In the genomic region with DNA sequence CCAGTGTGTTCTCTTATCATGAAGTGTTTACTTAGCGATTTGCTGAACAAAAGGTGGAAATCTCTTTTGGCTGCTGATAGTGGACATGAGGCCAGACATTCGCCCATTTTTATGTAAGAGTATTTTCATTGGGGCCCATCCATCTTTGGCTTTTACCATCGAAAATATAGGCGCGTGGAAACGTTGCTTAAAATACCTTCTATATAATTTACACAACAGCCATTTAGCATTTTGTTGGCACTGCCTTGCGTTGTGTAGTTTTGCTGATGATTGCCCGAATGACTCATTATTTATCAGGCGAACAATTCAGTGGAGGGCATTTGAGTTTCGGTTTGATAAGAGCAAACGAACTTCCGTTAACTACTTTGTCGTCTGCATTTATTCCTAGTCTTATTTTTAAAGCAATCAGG, we compare ENCODE assay signal across 1 fruit fly cellular context.
A peak's percentile ranks its signal among the peaks of the same experiment; 100 is the strongest.
TF ChIP-seq lines count a peak whose summit lies in the region.

No protein-coding gene starts in this region.

TF ChIP-seq in whole organism, embryonic, 481 proteins besides CTCF, POLR2A, EP300 and RAD21 (continued from another document and continues in another):
- TF ChIP-seq Sry-β (GFP tag; optimal IDR thresholded peaks at IDR 0.05; lab: Kevin White, UChicago) (no peak), Ravus (GFP tag; IDR thresholded peaks at IDR 0.05; lab: Robert Waterston, UW) (no peak), CG2116 (GFP tag; optimal IDR thresholded peaks at IDR 0.05; lab: Kevin White, UChicago) (no peak), Xrp1 (GFP tag; IDR thresholded peaks at IDR 0.05; lab: Robert Waterston, UW) (no peak), fu2 (GFP tag; optimal IDR thresholded peaks at IDR 0.05; lab: Kevin White, UChicago) (peak; percentile 31), Hand (GFP tag; optimal IDR thresholded peaks at IDR 0.05; lab: Kevin White, UChicago) (peak; percentile 49), D19A (tag; optimal IDR thresholded peaks at IDR 0.05; lab: Kevin White, UChicago) (peak; percentile 94), H15 (GFP tag; IDR thresholded peaks at IDR 0.05; lab: Robert Waterston, UW) (0 out of 3 replicates have a peak, but pooled peaks have one; percentile 7), CG1792 (GFP tag; optimal IDR thresholded peaks at IDR 0.05; lab: Kevin White, UChicago) (peak; percentile 25), CG13123 (GFP tag; optimal IDR thresholded peaks at IDR 0.05; lab: Kevin White, UChicago) (no peak), CG9876 (GFP tag; optimal IDR thresholded peaks at IDR 0.05; lab: Kevin White, UChicago) (peak; percentile 32), D (optimal IDR thresholded peaks at IDR 0.05; lab: Kevin White, UChicago) (no peak), D (GFP tag; optimal IDR thresholded peaks at IDR 0.05; lab: Kevin White, UChicago) (no peak), Dll (GFP tag; IDR thresholded peaks at IDR 0.05; lab: Robert Waterston, UW; ENCODE audit: partially characterized antibody) (no peak), pb (GFP tag; optimal IDR thresholded peaks at IDR 0.05; lab: Kevin White, UChicago) (no peak), CG18619 (GFP tag; optimal IDR thresholded peaks at IDR 0.05; lab: Kevin White, UChicago) (peak; percentile 53), CG9215 (GFP tag; IDR thresholded peaks at IDR 0.05; lab: Robert Waterston, UW) (no peak), hb (GFP tag; IDR thresholded peaks at IDR 0.05; lab: Robert Waterston, UW; ENCODE audit: partially characterized antibody) (no peak), CG18476 (GFP tag; optimal IDR thresholded peaks at IDR 0.05; lab: Kevin White, UChicago) (no peak), unpg (GFP tag; optimal IDR thresholded peaks at IDR 0.05; lab: Kevin White, UChicago) (peak; percentile 36), Trl (optimal IDR thresholded peaks at IDR 0.05; lab: Kevin White, UChicago) (no peak), Trl (GFP tag; optimal IDR thresholded peaks at IDR 0.05; lab: Kevin White, UChicago) (no peak), Atf6 (GFP tag; IDR thresholded peaks at IDR 0.05; lab: Robert Waterston, UW) (peak; percentile 56), lov (optimal IDR thresholded peaks at IDR 0.05; lab: Kevin White, UChicago) (no peak), lov (GFP tag; IDR thresholded peaks at IDR 0.05; lab: Robert Waterston, UW) (no peak), zen2 (GFP tag; IDR thresholded peaks at IDR 0.05; lab: Robert Waterston, UW; ENCODE audit: partially characterized antibody) (no peak), pho (GFP tag; optimal IDR thresholded peaks at IDR 0.05; lab: Kevin White, UChicago) (peak; percentile 62), Bteb2 (GFP tag; optimal IDR thresholded peaks at IDR 0.05; lab: Kevin White, UChicago) (peak; percentile 52), rib (GFP tag; IDR thresholded peaks at IDR 0.05; lab: Robert Waterston, UW) (no peak), wdn (GFP tag; IDR thresholded peaks at IDR 0.05; lab: Robert Waterston, UW) (0 out of 2 replicates have a peak, but pooled peaks have one; percentile 20), CG12744 (GFP tag; optimal IDR thresholded peaks at IDR 0.05; lab: Kevin White, UChicago) (peak; percentile 3), B-H1 (GFP tag; IDR thresholded peaks at IDR 0.05; lab: Robert Waterston, UW) (no peak), tup (GFP tag; optimal IDR thresholded peaks at IDR 0.05; lab: Kevin White, UChicago) (peak; percentile 36), dimm (GFP tag; IDR thresholded peaks at IDR 0.05; lab: Robert Waterston, UW) (no peak), Lim3 (GFP tag; IDR thresholded peaks at IDR 0.05; lab: Robert Waterston, UW) (0 out of 2 replicates have a peak, but pooled peaks have one; percentile 42), Nf-YC (tag; optimal IDR thresholded peaks at IDR 0.05; lab: Kevin White, UChicago) (no peak), phol (tag; optimal IDR thresholded peaks at IDR 0.05; lab: Kevin White, UChicago) (no peak), tll (GFP tag; optimal IDR thresholded peaks at IDR 0.05; lab: Kevin White, UChicago) (no peak), CG15073 (GFP tag; optimal IDR thresholded peaks at IDR 0.05; lab: Kevin White, UChicago) (no peak), CG9437 (GFP tag; optimal IDR thresholded peaks at IDR 0.05; lab: Kevin White, UChicago) (peak; percentile 9), sisA (GFP tag; IDR thresholded peaks at IDR 0.05; lab: Robert Waterston, UW) (no peak; the same call in 1 of the 2 replicates), CG4360 (GFP tag; IDR thresholded peaks at IDR 0.05; lab: Robert Waterston, UW) (no peak), Xbp1 (GFP tag; optimal IDR thresholded peaks at IDR 0.05; lab: Kevin White, UChicago) (peak; percentile 38), CG15269 (tag; optimal IDR thresholded peaks at IDR 0.05; lab: Kevin White, UChicago) (peak; percentile 66), ro (GFP tag; IDR thresholded peaks at IDR 0.05; lab: Robert Waterston, UW) (no peak), CG33557 (GFP tag; optimal IDR thresholded peaks at IDR 0.05; lab: Kevin White, UChicago) (no peak), wor (GFP tag; IDR thresholded peaks at IDR 0.05; lab: Robert Waterston, UW) (no peak), scrt (GFP tag; optimal IDR thresholded peaks at IDR 0.05; lab: Kevin White, UChicago) (peak; percentile 21), so (GFP tag; IDR thresholded peaks at IDR 0.05; lab: Robert Waterston, UW) (peak; percentile 64; the same call in 2 of the 3 replicates), crp (GFP tag; optimal IDR thresholded peaks at IDR 0.05; lab: Kevin White, UChicago) (no peak), gfzf (GFP tag; optimal IDR thresholded peaks at IDR 0.05; lab: Kevin White, UChicago) (no peak), lmd (GFP tag; IDR thresholded peaks at IDR 0.05; lab: Robert Waterston, UW) (peak; percentile 27; the same call in 1 of the 2 replicates), CG9609 (GFP tag; optimal IDR thresholded peaks at IDR 0.05; lab: Kevin White, UChicago) (peak; percentile 50), CG10979 (tag; optimal IDR thresholded peaks at IDR 0.05; lab: Kevin White, UChicago) (no peak), CG14710 (tag; optimal IDR thresholded peaks at IDR 0.05; lab: Kevin White, UChicago) (no peak), CG31388 (GFP tag; optimal IDR thresholded peaks at IDR 0.05; lab: Kevin White, UChicago) (no peak), CG30403 (GFP tag; optimal IDR thresholded peaks at IDR 0.05; lab: Kevin White, UChicago) (peak; percentile 34), Bdp1 (GFP tag; optimal IDR thresholded peaks at IDR 0.05; lab: Kevin White, UChicago) (peak; percentile 1), crol (GFP tag; IDR thresholded peaks at IDR 0.05; lab: Robert Waterston, UW) (no peak), TFAM (GFP tag; optimal IDR thresholded peaks at IDR 0.05; lab: Kevin White, UChicago) (no peak), CG16863 (GFP tag; optimal IDR thresholded peaks at IDR 0.05; lab: Kevin White, UChicago) (no peak), Doc2 (GFP tag; IDR thresholded peaks at IDR 0.05; lab: Robert Waterston, UW) (no peak), maf-S (GFP tag; optimal IDR thresholded peaks at IDR 0.05; lab: Kevin White, UChicago) (peak; percentile 40), Oli (tag; optimal IDR thresholded peaks at IDR 0.05; lab: Kevin White, UChicago) (peak; percentile 51), klu (GFP tag; IDR thresholded peaks at IDR 0.05; lab: Robert Waterston, UW) (no peak), CG12942 (GFP tag; optimal IDR thresholded peaks at IDR 0.05; lab: Kevin White, UChicago) (peak; percentile 5), CG4854 (GFP tag; optimal IDR thresholded peaks at IDR 0.05; lab: Kevin White, UChicago) (no peak), Aef1 (GFP tag; IDR thresholded peaks at IDR 0.05; lab: Robert Waterston, UW) (peak; percentile 32; the same call in 2 of the 3 replicates), CG10462 (GFP tag; optimal IDR thresholded peaks at IDR 0.05; lab: Kevin White, UChicago) (no peak), CG10147 (GFP tag; optimal IDR thresholded peaks at IDR 0.05; lab: Kevin White, UChicago) (peak; percentile 8), fd64A (GFP tag; optimal IDR thresholded peaks at IDR 0.05; lab: Kevin White, UChicago) (no peak), CG34224 (GFP tag; IDR thresholded peaks at IDR 0.05; lab: Robert Waterston, UW; ENCODE audit: partially characterized antibody) (no peak), jumu (GFP tag; optimal IDR thresholded peaks at IDR 0.05; lab: Kevin White, UChicago) (no peak), stc (GFP tag; IDR thresholded peaks at IDR 0.05; lab: Robert Waterston, UW) (no peak), cad (GFP tag; optimal IDR thresholded peaks at IDR 0.05; lab: Kevin White, UChicago) (no peak), HmgD (GFP tag; optimal IDR thresholded peaks at IDR 0.05; lab: Kevin White, UChicago) (no peak), pita (GFP tag; optimal IDR thresholded peaks at IDR 0.05; lab: Kevin White, UChicago) (no peak), Lhr (GFP tag; optimal IDR thresholded peaks at IDR 0.05; lab: Kevin White, UChicago) (no peak), BtbVII (GFP tag; optimal IDR thresholded peaks at IDR 0.05; lab: Kevin White, UChicago) (no peak), CG8089 (GFP tag; optimal IDR thresholded peaks at IDR 0.05; lab: Kevin White, UChicago) (no peak), Adf1 (GFP tag; IDR thresholded peaks at IDR 0.05; lab: Robert Waterston, UW) (peak; percentile 40), CG18764 (GFP tag; optimal IDR thresholded peaks at IDR 0.05; lab: Kevin White, UChicago) (no peak), exex (tag; optimal IDR thresholded peaks at IDR 0.05; lab: Kevin White, UChicago) (peak; percentile 77), eyg (GFP tag; optimal IDR thresholded peaks at IDR 0.05; lab: Kevin White, UChicago) (no peak), Dad (GFP tag; optimal IDR thresholded peaks at IDR 0.05; lab: Kevin White, UChicago) (no peak), CG4617 (GFP tag; optimal IDR thresholded peaks at IDR 0.05; lab: Kevin White, UChicago; ENCODE audit: borderline replicate concordance) (no peak), D19B (GFP tag; optimal IDR thresholded peaks at IDR 0.05; lab: Kevin White, UChicago) (no peak), hbn (GFP tag; IDR thresholded peaks at IDR 0.05; lab: Robert Waterston, UW; ENCODE audit: partially characterized antibody) (no peak), Sry-δ (GFP tag; optimal IDR thresholded peaks at IDR 0.05; lab: Kevin White, UChicago) (no peak), Hr3 (GFP tag; optimal IDR thresholded peaks at IDR 0.05; lab: Kevin White, UChicago) (no peak), Hey (tag; optimal IDR thresholded peaks at IDR 0.05; lab: Kevin White, UChicago) (peak; percentile 3), Mad (GFP tag; optimal IDR thresholded peaks at IDR 0.05; lab: Kevin White, UChicago) (peak; percentile 8), CG1529 (GFP tag; optimal IDR thresholded peaks at IDR 0.05; lab: Kevin White, UChicago) (no peak), CG32772 (GFP tag; IDR thresholded peaks at IDR 0.05; lab: Robert Waterston, UW) (no peak), nerfin-2 (GFP tag; IDR thresholded peaks at IDR 0.05; lab: Robert Waterston, UW; ENCODE audit: partially characterized antibody) (no peak), cato (GFP tag; optimal IDR thresholded peaks at IDR 0.05; lab: Kevin White, UChicago; ENCODE audit: borderline replicate concordance) (no peak), stwl (tag; optimal IDR thresholded peaks at IDR 0.05; lab: Kevin White, UChicago) (no peak), HLHmδ (GFP tag; optimal IDR thresholded peaks at IDR 0.05; lab: Kevin White, UChicago) (no peak), br (optimal IDR thresholded peaks at IDR 0.05; lab: Kevin White, UChicago) (no peak), corto (GFP tag; optimal IDR thresholded peaks at IDR 0.05; lab: Kevin White, UChicago) (no peak), CG17361 (GFP tag; IDR thresholded peaks at IDR 0.05; lab: Robert Waterston, UW) (no peak), CG12769 (tag; optimal IDR thresholded peaks at IDR 0.05; lab: Kevin White, UChicago) (peak; percentile 90), CG12155 (GFP tag; optimal IDR thresholded peaks at IDR 0.05; lab: Kevin White, UChicago) (no peak), grn (GFP tag; optimal IDR thresholded peaks at IDR 0.05; lab: Kevin White, UChicago) (no peak), lab (GFP tag; optimal IDR thresholded peaks at IDR 0.05; lab: Kevin White, UChicago) (peak; percentile 51), Hr39 (optimal IDR thresholded peaks at IDR 0.05; lab: Kevin White, UChicago) (no peak), z (GFP tag; IDR thresholded peaks at IDR 0.05; lab: Robert Waterston, UW) (no peak), CG3163 (GFP tag; optimal IDR thresholded peaks at IDR 0.05; lab: Kevin White, UChicago) (no peak), Lpt (GFP tag; optimal IDR thresholded peaks at IDR 0.05; lab: Kevin White, UChicago) (no peak), CG31365 (tag; optimal IDR thresholded peaks at IDR 0.05; lab: Kevin White, UChicago) (no peak), dm (GFP tag; optimal IDR thresholded peaks at IDR 0.05; lab: Kevin White, UChicago) (peak; percentile 5), Ssrp (tag; optimal IDR thresholded peaks at IDR 0.05; lab: Kevin White, UChicago) (no peak), CG43689 (GFP tag; IDR thresholded peaks at IDR 0.05; lab: Robert Waterston, UW) (0 out of 2 replicates have a peak, but pooled peaks have one; percentile 16), CG7556 (GFP tag; optimal IDR thresholded peaks at IDR 0.05; lab: Kevin White, UChicago) (peak; percentile 10), shn (GFP tag; optimal IDR thresholded peaks at IDR 0.05; lab: Kevin White, UChicago) (peak; percentile 11), CG4730 (GFP tag; IDR thresholded peaks at IDR 0.05; lab: Robert Waterston, UW) (0 out of 2 replicates have a peak, but pooled peaks have one; percentile 21), her (GFP tag; optimal IDR thresholded peaks at IDR 0.05; lab: Kevin White, UChicago) (peak; percentile 0), HHEX (GFP tag; optimal IDR thresholded peaks at IDR 0.05; lab: Kevin White, UChicago) (peak; percentile 49), repo (GFP tag; optimal IDR thresholded peaks at IDR 0.05; lab: Kevin White, UChicago) (no peak), bcd (GFP tag; optimal IDR thresholded peaks at IDR 0.05; lab: Kevin White, UChicago) (peak; percentile 15), CG12236 (GFP tag; optimal IDR thresholded peaks at IDR 0.05; lab: Kevin White, UChicago) (no peak), CG4424 (GFP tag; optimal IDR thresholded peaks at IDR 0.05; lab: Kevin White, UChicago) (no peak), CG8924 (tag; optimal IDR thresholded peaks at IDR 0.05; lab: Kevin White, UChicago) (no peak), CG10654 (GFP tag; optimal IDR thresholded peaks at IDR 0.05; lab: Kevin White, UChicago) (no peak), Vsx1 (GFP tag; optimal IDR thresholded peaks at IDR 0.05; lab: Kevin White, UChicago) (no peak), CG3726 (GFP tag; IDR thresholded peaks at IDR 0.05; lab: Robert Waterston, UW) (no peak), odd (GFP tag; optimal IDR thresholded peaks at IDR 0.05; lab: Kevin White, UChicago) (no peak), CG7928 (GFP tag; optimal IDR thresholded peaks at IDR 0.05; lab: Kevin White, UChicago) (no peak), CG14965 (GFP tag; optimal IDR thresholded peaks at IDR 0.05; lab: Kevin White, UChicago; ENCODE audit: borderline replicate concordance) (no peak), bab2 (GFP tag; optimal IDR thresholded peaks at IDR 0.05; lab: Kevin White, UChicago) (peak; percentile 17)
